Worm (Caenorhabditis elegans): ENCODE data around the gene rpl-39.

DNA sequence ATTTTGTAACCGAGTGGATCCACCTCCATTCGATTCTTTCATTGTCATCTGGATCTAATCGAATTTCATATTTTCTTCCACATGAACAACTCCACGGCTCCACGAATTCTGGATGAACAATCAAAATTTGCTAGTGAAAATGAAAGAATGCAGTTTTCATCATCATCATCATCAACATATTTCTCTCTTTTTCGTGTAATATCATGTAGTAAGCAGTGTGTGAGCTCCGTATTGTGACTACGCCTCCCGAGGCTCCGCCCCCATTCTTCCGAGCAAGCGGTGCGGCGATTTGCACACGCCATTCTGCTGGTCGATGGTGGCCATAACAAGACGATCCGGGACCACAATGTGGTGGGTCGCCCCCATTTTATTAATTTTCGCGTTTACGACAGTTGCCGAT lies 22.2 kb upstream of the rpl-39 start, which contains the start of gene ZK742.7:
- no peak for TF ChIP-seq unc-62 (GFP tag; optimal IDR thresholded peaks at IDR 0.05)
- TF ChIP-seq lin-13 (tag; optimal IDR thresholded peaks at IDR 0.05) = no peak
- no peak for TF ChIP-seq zip-8 (tag; optimal IDR thresholded peaks at IDR 0.05)
- TF ChIP-seq mep-1 (tag; optimal IDR thresholded peaks at IDR 0.05) = no peak
- TF ChIP-seq pha-4 (tag; optimal IDR thresholded peaks at IDR 0.05) = no peak
- TF ChIP-seq snpc-4 (tag; optimal IDR thresholded peaks at IDR 0.05) = no peak
- no peak for TF ChIP-seq nhr-12 (tag; optimal IDR thresholded peaks at IDR 0.05)
- TF ChIP-seq lsy-2 (tag; optimal IDR thresholded peaks at IDR 0.05) = no peak
- TF ChIP-seq nhr-2 (tag; optimal IDR thresholded peaks at IDR 0.05) = no peak
- no peak for TF ChIP-seq ces-1 (GFP tag; optimal IDR thresholded peaks at IDR 0.05)
- no peak for TF ChIP-seq ham-2 (GFP tag; optimal IDR thresholded peaks at IDR 0.05)
